Fruit fly (Drosophila melanogaster): ENCODE results near the gene CG7556.

- no peak for TF ChIP-seq CG8478 (optimal IDR thresholded peaks at IDR 0.05)
- no peak for TF ChIP-seq CTCF (optimal IDR thresholded peaks at IDR 0.05)
Observed at dm6 chrX:19144785-19145422, 34.7 kb downstream of the CG7556 start.
